Worm (Caenorhabditis elegans) whole organism, late embryonic: ENCODE results near the gene Y40H7A.4.

ENCODE experiments used
- C38D4.7 ChIP-seq: fragments of 200-800 bp; sonication (Bioruptor generic); optimal IDR thresholded peaks from 2 replicates; lab custom pipeline; 2018; ENCODE audit warnings: mild to moderate bottlenecking, missing genetic modification characterization, moderate library complexity, missing compliant biosample characterization
- K02D7.2 ChIP-seq: sonication (generic microtip); optimal IDR thresholded peaks from 2 replicates; lab custom pipeline; 2017; ENCODE audit warnings: mild to moderate bottlenecking, missing genetic modification characterization, missing compliant biosample characterization
- T23F11.4 ChIP-seq: fragments of 200-800 bp; sonication (Bioruptor generic); optimal IDR thresholded peaks from 2 replicates; lab custom pipeline; 2018; ENCODE audit warnings: mild to moderate bottlenecking, missing genetic modification characterization, missing compliant biosample characterization
- ceh-14 ChIP-seq: sonication (generic microtip); optimal IDR thresholded peaks from 2 replicates; lab custom pipeline; 2016; ENCODE audit warnings: missing genotype, missing genetic modification characterization, missing compliant biosample characterization
- ceh-18 ChIP-seq: sonication (generic microtip); optimal IDR thresholded peaks from 2 replicates; lab custom pipeline; 2016; ENCODE audit warnings: missing genetic modification characterization, missing compliant biosample characterization
- ceh-19 ChIP-seq: fragments of 200-800 bp; sonication (Bioruptor generic); optimal IDR thresholded peaks from 2 replicates; lab custom pipeline; 2018; ENCODE audit warnings: mild to moderate bottlenecking, missing genetic modification characterization, missing compliant biosample characterization
- ceh-22 ChIP-seq: sonication (generic microtip); optimal IDR thresholded peaks from 2 replicates; lab custom pipeline; 2017; ENCODE audit warnings: missing biosample characterization, missing genetic modification characterization
- ceh-24 ChIP-seq: sonication (generic microtip); optimal IDR thresholded peaks from 2 replicates; lab custom pipeline; 2016; ENCODE audit warnings: mild to moderate bottlenecking, missing genetic modification characterization, missing compliant biosample characterization
- ceh-34 ChIP-seq: sonication (generic microtip); optimal IDR thresholded peaks from 2 replicates; lab custom pipeline; 2016; ENCODE audit warnings: mild to moderate bottlenecking, missing genetic modification characterization, missing compliant biosample characterization
- ceh-48 ChIP-seq: sonication (generic microtip); optimal IDR thresholded peaks from 2 replicates; lab custom pipeline; 2016; ENCODE audit warnings: missing genetic modification characterization, inconsistent platforms, missing compliant biosample characterization
- ceh-9 ChIP-seq: sonication (generic microtip); optimal IDR thresholded peaks from 2 replicates; lab custom pipeline; 2016; ENCODE audit warnings: mild to moderate bottlenecking, missing genetic modification characterization, inconsistent platforms, missing compliant biosample characterization
- dmd-4 ChIP-seq: sonication (generic microtip); optimal IDR thresholded peaks from 2 replicates; lab custom pipeline; 2016; ENCODE audit warnings: borderline replicate concordance, missing genetic modification characterization, missing compliant biosample characterization
- elt-2 ChIP-seq: sonication (generic microtip); optimal IDR thresholded peaks from 2 replicates; lab custom pipeline; 2016; ENCODE audit warnings: missing genetic modification reagents, missing genetic modification characterization, missing compliant biosample characterization
- elt-4 ChIP-seq: sonication (generic microtip); optimal IDR thresholded peaks from 2 replicates; lab custom pipeline; 2016; ENCODE audit warnings: missing genetic modification characterization, missing compliant biosample characterization
- ets-4 ChIP-seq: sonication (generic microtip); optimal IDR thresholded peaks from 2 replicates; lab custom pipeline; 2016; ENCODE audit warnings: missing genetic modification characterization, missing compliant biosample characterization
- eyg-1 ChIP-seq: sonication (generic microtip); optimal IDR thresholded peaks from 2 replicates; lab custom pipeline; 2016; ENCODE audit warnings: missing genotype, missing genetic modification characterization, missing compliant biosample characterization
- fax-1 ChIP-seq: sonication (generic microtip); optimal IDR thresholded peaks from 2 replicates; lab custom pipeline; 2016; ENCODE audit warnings: missing genotype, missing genetic modification characterization, missing compliant biosample characterization
- fkh-6 ChIP-seq: sonication (generic microtip); optimal IDR thresholded peaks from 2 replicates; lab custom pipeline; 2016; ENCODE audit warnings: missing genetic modification characterization, missing compliant biosample characterization
- hlh-15 ChIP-seq: sonication (generic microtip); optimal IDR thresholded peaks from 2 replicates; lab custom pipeline; 2016; ENCODE audit warnings: missing genetic modification characterization, missing compliant biosample characterization
- hlh-8 ChIP-seq: sonication (generic microtip); optimal IDR thresholded peaks from 2 replicates; lab custom pipeline; 2016; ENCODE audit warnings: missing genotype, missing genetic modification characterization, missing compliant biosample characterization
- lim-6 ChIP-seq: sonication (generic microtip); optimal IDR thresholded peaks from 2 replicates; lab custom pipeline; 2016; ENCODE audit warnings: missing genetic modification characterization, missing compliant biosample characterization
- nhr-11 ChIP-seq: fragments of 150-350 bp; optimal IDR thresholded peaks from 2 replicates; lab custom pipeline; 2014; ENCODE audit warnings: missing biosample characterization, missing genetic modification characterization
- npax-4 ChIP-seq: sonication (generic microtip); optimal IDR thresholded peaks from 2 replicates; lab custom pipeline; 2016; ENCODE audit warnings: missing genetic modification characterization, missing compliant biosample characterization
- odd-2 ChIP-seq: sonication (generic microtip); optimal IDR thresholded peaks from 2 replicates; lab custom pipeline; 2017; ENCODE audit warnings: antibody characterized with exemption, mild to moderate bottlenecking, missing genetic modification characterization, missing compliant biosample characterization
- pax-1 ChIP-seq: fragments of 150-350 bp; optimal IDR thresholded peaks from 2 replicates; lab custom pipeline; 2014; ENCODE audit warnings: missing biosample characterization, missing genetic modification characterization
- pqm-1 ChIP-seq: sonication (generic microtip); optimal IDR thresholded peaks from 2 replicates; lab custom pipeline; 2016; ENCODE audit warnings: missing genetic modification characterization, missing compliant biosample characterization
- pros-1 ChIP-seq: fragments of 150-350 bp; optimal IDR thresholded peaks from 2 replicates; lab custom pipeline; 2014; ENCODE audit warnings: missing biosample characterization, missing genetic modification reagents, missing genetic modification characterization
- sdc-2 ChIP-seq: sonication (generic microtip); optimal IDR thresholded peaks from 2 replicates; lab custom pipeline; 2016; ENCODE audit warnings: missing genotype, missing genetic modification characterization, missing compliant biosample characterization
- sox-4 ChIP-seq: sonication (generic microtip); optimal IDR thresholded peaks from 2 replicates; lab custom pipeline; 2017; ENCODE audit warnings: mild to moderate bottlenecking, missing genetic modification characterization, inconsistent platforms, missing compliant biosample characterization
- tbx-2 ChIP-seq: sonication (generic microtip); optimal IDR thresholded peaks from 2 replicates; lab custom pipeline; 2016; ENCODE audit warnings: missing genetic modification characterization, missing compliant biosample characterization
- tbx-7 ChIP-seq: sonication (generic microtip); optimal IDR thresholded peaks from 2 replicates; lab custom pipeline; 2016; ENCODE audit warnings: missing genotype, missing genetic modification characterization, missing compliant biosample characterization
- ttx-3 ChIP-seq: sonication (generic microtip); optimal IDR thresholded peaks from 2 replicates; lab custom pipeline; 2016; ENCODE audit warnings: missing genetic modification reagents, missing genetic modification characterization, missing compliant biosample characterization
- unc-3 ChIP-seq, 2 experiments: fragments of 200-800 bp in 1 of 2; sonication (Bioruptor generic) in 1 of 2; sonication (generic microtip) in 1 of 2; conservative IDR thresholded peaks in 1 of 2; optimal IDR thresholded peaks in 1 of 2; 2 replicates each; pipeline versions ENCODE4 v1.3.6 to Lab custom; 2016 to 2022; ENCODE audit warnings: missing compliant biosample characterization in 2 of 2, missing genetic modification characterization in 2 of 2, missing genetic modification reagents in 1 of 2
- unc-42 ChIP-seq: sonication (generic microtip); optimal IDR thresholded peaks from 2 replicates; lab custom pipeline; 2016; ENCODE audit warnings: missing genotype, missing genetic modification characterization, missing compliant biosample characterization
- unc-86 ChIP-seq: sonication (generic microtip); optimal IDR thresholded peaks from 2 replicates; lab custom pipeline; 2016; ENCODE audit warnings: missing genetic modification characterization, missing compliant biosample characterization
- zip-5 ChIP-seq: sonication (generic microtip); optimal IDR thresholded peaks from 2 replicates; lab custom pipeline; 2016; ENCODE audit warnings: missing genetic modification characterization, missing compliant biosample characterization

Gene Y40H7A.4

ce11 chrIV:15168442-15168841 lies 6.9 kb downstream of the Y40H7A.4 start:
- no peak for TF ChIP-seq ceh-19 (GFP tag; lab: Kevin White, UChicago)
- no peak for TF ChIP-seq lim-6 (tag; lab: Kevin White, UChicago)
- no peak for TF ChIP-seq pqm-1 (tag; lab: Kevin White, UChicago)
- TF ChIP-seq fkh-6 (tag; lab: Kevin White, UChicago): no peak
- TF ChIP-seq sdc-2 (tag; lab: Kevin White, UChicago): no peak
- TF ChIP-seq elt-4 (tag; lab: Kevin White, UChicago): no peak
- TF ChIP-seq fax-1 (tag; lab: Kevin White, UChicago): no peak
- no peak for TF ChIP-seq unc-86
- TF ChIP-seq tbx-7 (tag; lab: Kevin White, UChicago): no peak
- TF ChIP-seq unc-3 (GFP tag; conservative IDR thresholded peaks at IDR 0.05; lab: Robert Waterston, UW): no peak
- no peak for TF ChIP-seq unc-3 (tag; optimal IDR thresholded peaks at IDR 0.05; lab: Kevin White, UChicago)
- TF ChIP-seq hlh-8: no peak
- TF ChIP-seq K02D7.2 (tag; lab: Kevin White, UChicago): no peak
- no peak for TF ChIP-seq ceh-48 (tag; lab: Kevin White, UChicago)
- TF ChIP-seq ttx-3 (tag; lab: Kevin White, UChicago): no peak
- TF ChIP-seq tbx-2 (tag; lab: Kevin White, UChicago): no peak
- no peak for TF ChIP-seq nhr-11 (tag; lab: Kevin White, UChicago)
- TF ChIP-seq ceh-22 (tag; lab: Kevin White, UChicago): no peak
- no peak for TF ChIP-seq T23F11.4
- no peak for TF ChIP-seq ceh-18 (tag; lab: Kevin White, UChicago)

ce11 chrIV:15165602-15166001 lies 9.7 kb downstream of the Y40H7A.4 start:
- TF ChIP-seq unc-42: no peak
- TF ChIP-seq ceh-34 (tag; lab: Kevin White, UChicago): no peak
- TF ChIP-seq pax-1 (tag; lab: Kevin White, UChicago): no peak
- TF ChIP-seq ceh-22 (tag; lab: Kevin White, UChicago): no peak
- no peak for TF ChIP-seq ttx-3 (tag; lab: Kevin White, UChicago)
- no peak for TF ChIP-seq hlh-15 (tag; lab: Kevin White, UChicago)
- TF ChIP-seq T23F11.4: no peak
- no peak for TF ChIP-seq ceh-24 (tag; lab: Kevin White, UChicago)
- TF ChIP-seq eyg-1 (tag; lab: Kevin White, UChicago): no peak
- TF ChIP-seq npax-4 (tag; lab: Kevin White, UChicago): no peak
- no peak for TF ChIP-seq zip-5 (tag; lab: Kevin White, UChicago)
- no peak for TF ChIP-seq C38D4.7 (GFP tag; lab: Kevin White, UChicago)
- TF ChIP-seq fkh-6 (tag; lab: Kevin White, UChicago): no peak
- TF ChIP-seq dmd-4 (tag; lab: Kevin White, UChicago): no peak
- TF ChIP-seq tbx-2 (tag; lab: Kevin White, UChicago): no peak
- TF ChIP-seq ceh-9: no peak
- no peak for TF ChIP-seq K02D7.2 (tag; lab: Kevin White, UChicago)

- no peak for TF ChIP-seq ceh-19 (GFP tag; lab: Kevin White, UChicago)
- no peak for TF ChIP-seq pros-1 (tag; lab: Kevin White, UChicago)
- TF ChIP-seq eyg-1 (tag; lab: Kevin White, UChicago): no peak
- TF ChIP-seq K02D7.2 (tag; lab: Kevin White, UChicago): no peak
- TF ChIP-seq ets-4 (tag; lab: Kevin White, UChicago): no peak
- TF ChIP-seq sdc-2 (tag; lab: Kevin White, UChicago): no peak
- TF ChIP-seq elt-2 (tag; lab: Kevin White, UChicago): no peak
- TF ChIP-seq odd-2 (tag; lab: Kevin White, UChicago): no peak
- no peak for TF ChIP-seq sox-4 (tag; lab: Kevin White, UChicago)
- no peak for TF ChIP-seq ceh-14 (tag; lab: Kevin White, UChicago)
- TF ChIP-seq hlh-8: no peak
- TF ChIP-seq ceh-24 (tag; lab: Kevin White, UChicago): no peak
- TF ChIP-seq lim-6 (tag; lab: Kevin White, UChicago): no peak
Measured at ce11 chrIV:15147104-15147503, 28.2 kb downstream of the Y40H7A.4 start, which contains the start of gene str-78. Gene str-78 (minus strand): TSS chrIV:15147204.
